Fruit fly (Drosophila melanogaster) whole organism, pupa: ENCODE measurements around the gene CG13970.

Source experiments
- CG10348 ChIP-seq: fragments of 200-800 bp; sonication (Bioruptor generic); IDR thresholded peaks from 2 replicates; pipeline ENCODE4 v1.3.6; 2022; ENCODE audit warnings: missing biosample characterization, missing genetic modification characterization
- CG13204 ChIP-seq: fragments of 200-800 bp; sonication (Bioruptor generic); optimal IDR thresholded peaks from 2 replicates; lab custom pipeline; 2018; ENCODE audit warnings: missing biosample characterization, mild to moderate bottlenecking, missing genetic modification characterization, moderate library complexity
- rn ChIP-seq: fragments of 200-800 bp; sonication (Bioruptor generic); IDR thresholded peaks from 2 replicates; pipeline ENCODE4 v1.3.6; 2022; ENCODE audit warnings: missing biosample characterization, missing genetic modification characterization

DNA sequence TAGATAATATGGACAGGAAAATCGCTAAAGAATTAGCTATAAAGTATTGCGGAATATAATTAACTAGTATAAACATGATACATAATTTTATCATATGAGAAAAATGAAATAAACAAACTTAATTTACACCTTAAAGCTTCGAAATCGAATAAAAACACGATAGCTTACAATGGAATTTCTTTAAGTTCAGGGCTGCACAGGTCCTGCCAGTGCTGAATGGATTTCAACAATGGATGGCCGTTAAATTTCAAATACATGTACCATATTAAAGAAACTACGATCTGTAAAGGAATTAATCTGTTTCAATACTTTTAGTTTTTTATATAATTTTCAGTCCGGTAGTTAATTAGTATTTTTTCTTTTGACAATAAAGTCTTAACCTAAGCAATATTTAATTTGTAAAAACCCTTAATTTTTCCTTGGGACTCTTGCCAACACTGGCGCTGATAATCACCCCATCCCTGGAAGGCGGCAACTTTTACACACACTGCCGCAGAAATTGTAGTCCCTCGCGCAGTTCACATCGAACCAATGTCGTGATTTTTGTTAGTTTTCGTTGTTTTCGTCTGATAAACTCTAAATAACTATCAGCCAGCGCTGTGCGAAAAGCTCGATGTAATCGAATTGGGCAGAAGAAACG, 42.8 kb downstream of the CG13970 start, which contains the start of the genes barr and lok:
- TF ChIP-seq rn (GFP tag; lab: Robert Waterston, UW) (no peak), CG10348 (GFP tag; lab: Robert Waterston, UW) (no peak), CG13204 (GFP tag; lab: Kevin White, UChicago) (no peak)
